Worm (Caenorhabditis elegans) whole organism, L4/young adult: Measurements from ENCODE around the gene scl-2.

Experiments
- W03F9.2 ChIP-seq: fragments of 150-350 bp; optimal IDR thresholded peaks from 2 replicates; lab custom pipeline; 2014; ENCODE audit warnings: missing biosample characterization, missing genetic modification characterization
- him-1 ChIP-seq: sonication (generic microtip); optimal IDR thresholded peaks from 2 replicates; lab custom pipeline; 2016; ENCODE audit warnings: missing genotype, missing genetic modification reagents, missing genetic modification characterization, missing compliant biosample characterization

DNA sequence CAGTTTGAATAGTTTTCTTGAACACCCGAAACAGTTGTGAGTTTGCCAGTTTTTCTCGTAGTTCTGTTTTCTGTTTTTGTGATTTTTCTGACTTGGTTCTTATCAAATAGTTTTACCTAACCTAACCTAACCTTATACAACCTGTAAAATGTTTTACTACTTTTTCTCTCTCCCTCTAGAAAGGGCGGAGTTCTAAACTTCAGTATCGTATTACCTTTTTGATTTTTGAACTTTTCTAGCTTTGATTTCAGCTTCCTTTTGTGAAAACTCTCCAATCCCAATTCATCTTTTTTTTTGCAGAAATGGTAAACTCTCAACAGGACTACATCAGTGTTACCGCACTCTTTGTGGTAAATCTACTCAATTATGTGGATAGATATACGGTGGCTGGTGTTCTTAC is 29.2 kb downstream of the scl-2 start, which contains the start of gene spin-2:
- TF ChIP-seq W03F9.2 (tag; lab: Kevin White, UChicago) (no peak), him-1 (no peak)
